Worm (Caenorhabditis elegans) whole organism, L4 larva: Measurements from ENCODE around the gene irld-44.

Experiments
- F26F4.8 ChIP-seq: fragments of 200-800 bp; sonication (Bioruptor generic); conservative IDR thresholded peaks from 2 replicates; pipeline ENCODE4 v1.3.6; 2022; ENCODE audit warnings: missing genetic modification characterization, missing compliant biosample characterization
- F37D6.2 ChIP-seq: sonication (generic microtip); optimal IDR thresholded peaks from 2 replicates; lab custom pipeline; 2016; ENCODE audit warnings: mild to moderate bottlenecking, missing genetic modification characterization, missing compliant biosample characterization
- F44E2.7 ChIP-seq: fragments of 200-800 bp; sonication (Bioruptor generic); IDR thresholded peaks from 2 replicates; pipeline ENCODE4 v2.1.2; 2022; ENCODE audit warnings: missing genetic modification characterization, missing compliant biosample characterization
- F49E8.2 ChIP-seq: sonication (generic microtip); optimal IDR thresholded peaks from 2 replicates; lab custom pipeline; 2016; ENCODE audit warnings: missing compliant biosample characterization, mild to moderate bottlenecking, missing genetic modification characterization, borderline replicate concordance
- Y105C5A.15 ChIP-seq: fragments of 200-800 bp; sonication (Bioruptor generic); IDR thresholded peaks from 2 replicates; pipeline ENCODE4 v1.3.6; 2022; ENCODE audit warnings: missing genetic modification characterization, missing compliant biosample characterization
- Y48G9A.11 ChIP-seq: fragments of 200-800 bp; sonication (Bioruptor generic); IDR thresholded peaks from 2 replicates; pipeline ENCODE4 v1.3.6; 2022; ENCODE audit warnings: missing genetic modification reagents, missing genetic modification characterization, missing compliant biosample characterization
- Y5F2A.4 ChIP-seq: fragments of 200-800 bp; sonication (Bioruptor generic); optimal IDR thresholded peaks from 2 replicates; lab custom pipeline; 2018; ENCODE audit warnings: mild to moderate bottlenecking, missing genetic modification characterization, missing compliant biosample characterization
- Y75B8A.6 ChIP-seq: fragments of 200-800 bp; sonication (Bioruptor generic); IDR thresholded peaks from 2 replicates; pipeline ENCODE4 v1.3.6; 2022; ENCODE audit warnings: missing genetic modification reagents, missing genetic modification characterization, missing compliant biosample characterization
- aha-1 ChIP-seq: fragments of 150-350 bp; peaks from one replicate; lab custom pipeline; 2014; ENCODE audit warnings: missing biosample characterization, missing genetic modification characterization
- arid-1 ChIP-seq: fragments of 200-800 bp; sonication (Bioruptor generic); conservative IDR thresholded peaks from 2 replicates; pipeline ENCODE4 v1.3.6; 2022; ENCODE audit warnings: missing genetic modification reagents, missing genetic modification characterization, missing compliant biosample characterization
- attf-4 ChIP-seq: sonication (generic microtip); optimal IDR thresholded peaks from 3 replicates; lab custom pipeline; 2017; ENCODE audit warnings: missing biosample characterization, missing genetic modification characterization
- ceh-20 ChIP-seq: fragments of 200-800 bp; sonication (Bioruptor generic); IDR thresholded peaks from 2 replicates; pipeline ENCODE4 v1.3.6; 2022; ENCODE audit warnings: missing genetic modification reagents, missing genetic modification characterization, missing compliant biosample characterization
- ceh-28 ChIP-seq: fragments of 150-350 bp; optimal IDR thresholded peaks from 2 replicates; lab custom pipeline; 2014; ENCODE audit warnings: missing biosample characterization, missing genetic modification reagents, missing genetic modification characterization
- ceh-44 ChIP-seq: fragments of 200-800 bp; sonication (Bioruptor generic); IDR thresholded peaks from 2 replicates; pipeline ENCODE4 v1.3.6; 2022; ENCODE audit warnings: missing genetic modification reagents, missing genetic modification characterization, missing compliant biosample characterization
- ceh-62 ChIP-seq: sonication (generic microtip); optimal IDR thresholded peaks from 2 replicates; lab custom pipeline; 2017; ENCODE audit warnings: missing biosample characterization, missing genetic modification characterization
- ces-1 ChIP-seq: fragments of 150-350 bp; sonication (generic microtip); optimal IDR thresholded peaks from 4 replicates; lab custom pipeline; 2014; ENCODE audit warnings: missing biosample characterization, missing genetic modification reagents, missing genetic modification characterization
- cey-2 ChIP-seq: sonication (generic microtip); optimal IDR thresholded peaks from 3 replicates; lab custom pipeline; 2017; ENCODE audit warnings: missing genetic modification characterization, mild to moderate bottlenecking, missing compliant biosample characterization, antibody characterized with exemption, borderline replicate concordance; ENCODE audit not compliant: insufficient read depth
- daf-12 ChIP-seq: fragments of 150-350 bp; optimal IDR thresholded peaks from 2 replicates; lab custom pipeline; 2014; ENCODE audit warnings: missing biosample characterization, missing genetic modification reagents, missing genetic modification characterization
- dpl-1 ChIP-seq: fragments of 150-350 bp; optimal IDR thresholded peaks from 2 replicates; lab custom pipeline; 2014; ENCODE audit warnings: missing biosample characterization, missing genetic modification reagents, missing genetic modification characterization
- dve-1 ChIP-seq: sonication (generic microtip); optimal IDR thresholded peaks from 2 replicates; lab custom pipeline; 2017; ENCODE audit warnings: antibody characterized with exemption, mild to moderate bottlenecking, missing genetic modification characterization, missing compliant biosample characterization; ENCODE audit not compliant: insufficient read depth
- egl-43 ChIP-seq: fragments of 200-800 bp; sonication (Bioruptor generic); IDR thresholded peaks from 2 replicates; pipeline ENCODE4 v1.3.6; 2022; ENCODE audit warnings: missing genetic modification reagents, missing genetic modification characterization, missing compliant biosample characterization
- fos-1 ChIP-seq: fragments of 150-350 bp; optimal IDR thresholded peaks from 2 replicates; lab custom pipeline; 2014; ENCODE audit warnings: missing biosample characterization, missing genetic modification characterization
- hif-1 ChIP-seq, 2 experiments: sonication (generic microtip); optimal IDR thresholded peaks; 2 replicates each; lab custom pipeline; 2016 to 2017; ENCODE audit warnings: missing compliant biosample characterization in 2 of 2, missing genetic modification characterization in 2 of 2, missing genetic modification reagents in 2 of 2, missing genotype in 2 of 2, mild to moderate bottlenecking in 1 of 2
- hlh-30 ChIP-seq: sonication (generic microtip); optimal IDR thresholded peaks from 2 replicates; lab custom pipeline; 2017; ENCODE audit warnings: antibody characterized with exemption, mild to moderate bottlenecking, missing genetic modification characterization, missing compliant biosample characterization; ENCODE audit not compliant: insufficient read depth
- hmg-1.1 ChIP-seq: fragments of 200-800 bp; sonication (Bioruptor generic); IDR thresholded peaks from 2 replicates; pipeline ENCODE4 v1.3.6; 2022; ENCODE audit warnings: missing genetic modification reagents, missing genetic modification characterization, missing compliant biosample characterization
- jun-1 ChIP-seq: fragments of 150-350 bp; optimal IDR thresholded peaks from 2 replicates; lab custom pipeline; 2014; ENCODE audit warnings: missing biosample characterization, missing genetic modification reagents, missing genetic modification characterization
- lin-38 ChIP-seq: fragments of 200-800 bp; sonication (Bioruptor generic); IDR thresholded peaks from 2 replicates; pipeline ENCODE4 v1.3.6; 2022; ENCODE audit warnings: missing genetic modification reagents, missing genetic modification characterization, missing compliant biosample characterization
- lir-3 ChIP-seq: sonication (generic microtip); optimal IDR thresholded peaks from 2 replicates; lab custom pipeline; 2016; ENCODE audit warnings: mild to moderate bottlenecking, missing genetic modification characterization, missing compliant biosample characterization
- lsy-2 ChIP-seq, 2 experiments: fragments of 150-350 bp in 1 of 2; sonication (generic microtip) in 1 of 2; optimal IDR thresholded peaks; 2 replicates each; lab custom pipeline; 2014 to 2017; ENCODE audit warnings: missing biosample characterization in 2 of 2, missing genetic modification characterization in 2 of 2
- madf-9 ChIP-seq: fragments of 200-800 bp; sonication (Bioruptor generic); conservative IDR thresholded peaks from 2 replicates; pipeline ENCODE4 v1.3.6; 2022; ENCODE audit warnings: missing genetic modification reagents, missing genetic modification characterization, missing compliant biosample characterization
- mdl-1 ChIP-seq, 2 experiments: fragments of 150-350 bp in 1 of 2; sonication (generic microtip) in 1 of 2; optimal IDR thresholded peaks; 2 replicates each; lab custom pipeline; 2014 to 2017; ENCODE audit warnings: missing biosample characterization in 2 of 2, missing genetic modification characterization in 2 of 2
- mdt-29 ChIP-seq: fragments of 200-800 bp; sonication (Bioruptor generic); IDR thresholded peaks from 2 replicates; pipeline ENCODE4 v1.3.6; 2022; ENCODE audit warnings: missing genetic modification reagents, missing genetic modification characterization, missing compliant biosample characterization
- nhr-10 ChIP-seq: fragments of 150-350 bp; optimal IDR thresholded peaks from 2 replicates; lab custom pipeline; 2014; ENCODE audit warnings: missing biosample characterization, missing genetic modification characterization
- nhr-111 ChIP-seq: fragments of 200-800 bp; sonication (Bioruptor generic); optimal IDR thresholded peaks from 2 replicates; lab custom pipeline; 2018; ENCODE audit warnings: mild to moderate bottlenecking, missing genetic modification characterization, missing compliant biosample characterization
- nhr-25 ChIP-seq: sonication (generic microtip); optimal IDR thresholded peaks from 2 replicates; lab custom pipeline; 2017; ENCODE audit warnings: missing genetic modification characterization, mild to moderate bottlenecking, missing compliant biosample characterization, antibody characterized with exemption, moderate library complexity, borderline replicate concordance; ENCODE audit not compliant: insufficient read depth
- nhr-28 ChIP-seq: fragments of 150-350 bp; optimal IDR thresholded peaks from 2 replicates; lab custom pipeline; 2014; ENCODE audit warnings: missing biosample characterization, missing genetic modification characterization
- nhr-42 ChIP-seq: fragments of 200-800 bp; sonication (Bioruptor generic); IDR thresholded peaks from 2 replicates; pipeline ENCODE4 v1.3.6; 2022; ENCODE audit warnings: missing genetic modification characterization, missing compliant biosample characterization
- nhr-76 ChIP-seq: fragments of 150-350 bp; optimal IDR thresholded peaks from 2 replicates; lab custom pipeline; 2014; ENCODE audit warnings: missing biosample characterization, missing genetic modification characterization
- nhr-77 ChIP-seq: fragments of 150-350 bp; optimal IDR thresholded peaks from 2 replicates; lab custom pipeline; 2014; ENCODE audit warnings: missing biosample characterization, missing genetic modification characterization
- pha-4 ChIP-seq, 2 experiments: fragments of 150-350 bp in 1 of 2; fragments of 200-800 bp in 1 of 2; sonication (Bioruptor generic) in 1 of 2; IDR thresholded peaks in 1 of 2; optimal IDR thresholded peaks in 1 of 2; 2 replicates each; pipeline versions ENCODE4 v1.3.6 to Lab custom; 2014 to 2022; ENCODE audit warnings: missing genetic modification characterization in 2 of 2, missing genetic modification reagents in 2 of 2, missing biosample characterization in 1 of 2, missing compliant biosample characterization in 1 of 2
- php-3 ChIP-seq: fragments of 200-800 bp; sonication (Bioruptor generic); IDR thresholded peaks from 2 replicates; pipeline ENCODE4 v1.3.6; 2022; ENCODE audit warnings: missing genetic modification reagents, missing genetic modification characterization, missing compliant biosample characterization
- pqm-1 ChIP-seq: sonication (generic microtip); optimal IDR thresholded peaks from 2 replicates; lab custom pipeline; 2017; ENCODE audit warnings: missing biosample characterization, missing genetic modification characterization
- snpc-4 ChIP-seq: fragments of 150-350 bp; optimal IDR thresholded peaks from 2 replicates; lab custom pipeline; 2014; ENCODE audit warnings: missing biosample characterization, missing genetic modification characterization
- spr-1 ChIP-seq: sonication (generic microtip); optimal IDR thresholded peaks from 2 replicates; lab custom pipeline; 2016; ENCODE audit warnings: mild to moderate bottlenecking, missing genetic modification characterization, missing compliant biosample characterization
- tra-1 ChIP-seq: fragments of 200-800 bp; sonication (Bioruptor generic); IDR thresholded peaks from 2 replicates; pipeline ENCODE4 v1.3.6; 2022; ENCODE audit warnings: missing genetic modification reagents, missing genetic modification characterization, missing compliant biosample characterization
- zag-1 ChIP-seq: fragments of 150-350 bp; optimal IDR thresholded peaks from 2 replicates; lab custom pipeline; 2014; ENCODE audit warnings: missing biosample characterization, missing genetic modification characterization
- zfp-2 ChIP-seq: sonication (generic microtip); optimal IDR thresholded peaks from 2 replicates; lab custom pipeline; 2016; ENCODE audit warnings: mild to moderate bottlenecking, missing genetic modification characterization, missing compliant biosample characterization
- ztf-11 ChIP-seq: fragments of 150-350 bp; optimal IDR thresholded peaks from 2 replicates; lab custom pipeline; 2014; ENCODE audit warnings: missing biosample characterization, missing genetic modification characterization
- ztf-7 ChIP-seq: fragments of 150-350 bp; optimal IDR thresholded peaks from 2 replicates; lab custom pipeline; 2014; ENCODE audit warnings: missing biosample characterization, missing genetic modification characterization

irld-44 gene

DNA sequence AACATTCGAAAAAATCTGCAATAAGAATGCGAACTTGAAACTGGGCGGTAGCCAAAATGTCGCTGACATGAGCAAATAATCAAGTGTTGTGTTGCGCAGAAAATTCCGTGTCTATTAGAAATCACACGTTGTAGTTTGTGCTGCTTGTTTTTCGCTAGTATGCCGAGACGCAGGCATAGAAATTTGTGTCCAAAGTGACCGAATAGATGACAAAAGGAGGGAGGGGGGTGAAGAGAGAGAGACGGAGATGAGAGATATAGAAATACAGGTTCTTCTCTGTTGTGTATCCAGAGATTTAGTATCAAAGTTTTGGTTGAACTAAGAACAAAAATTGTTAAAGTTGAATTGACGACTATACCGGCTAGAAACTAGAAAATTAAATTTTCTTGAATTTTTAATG lies 23.9 kb upstream of the irld-44 start (continued):
- TF ChIP-seq php-3 (GFP tag; lab: Robert Waterston, UW) (no peak), hlh-30 (tag; lab: Kevin White, UChicago) (peak; percentile 55), ceh-44 (GFP tag; lab: Robert Waterston, UW) (no peak), egl-43 (GFP tag; lab: Robert Waterston, UW) (no peak), lin-38 (GFP tag; lab: Robert Waterston, UW) (no peak), arid-1 (GFP tag; lab: Robert Waterston, UW) (no peak), Y105C5A.15 (GFP tag; lab: Robert Waterston, UW) (no peak), F26F4.8 (no peak), pqm-1 (tag; lab: Kevin White, UChicago) (no peak), nhr-25 (tag; lab: Kevin White, UChicago) (peak; percentile 32), lir-3 (no peak), hif-1 (tag; optimal IDR thresholded peaks at IDR 0.05; lab: Kevin White, UChicago) (no peak), pha-4 (GFP tag; IDR thresholded peaks at IDR 0.05; lab: Robert Waterston, UW) (no peak), pha-4 (tag; optimal IDR thresholded peaks at IDR 0.05; lab: Kevin White, UChicago) (no peak), tra-1 (GFP tag; lab: Robert Waterston, UW) (no peak), mdl-1 (tag; optimal IDR thresholded peaks at IDR 0.05; lab: Kevin White, UChicago) (peak in 1 of 2 experiments; percentile 37), dpl-1 (GFP tag; lab: Kevin White, UChicago) (no peak), zag-1 (tag; lab: Kevin White, UChicago) (no peak), lsy-2 (tag; optimal IDR thresholded peaks at IDR 0.05; lab: Kevin White, UChicago) (no peak), F44E2.7 (no peak), jun-1 (tag; lab: Kevin White, UChicago) (no peak), mdt-29 (GFP tag; lab: Robert Waterston, UW) (no peak), ztf-11 (tag; lab: Kevin White, UChicago) (no peak), fos-1 (tag; lab: Kevin White, UChicago) (no peak), spr-1 (tag; lab: Kevin White, UChicago) (no peak), Y75B8A.6 (no peak), hmg-1.1 (no peak), nhr-42 (peak; percentile 71; the same call in 1 of the 2 replicates)

DNA sequence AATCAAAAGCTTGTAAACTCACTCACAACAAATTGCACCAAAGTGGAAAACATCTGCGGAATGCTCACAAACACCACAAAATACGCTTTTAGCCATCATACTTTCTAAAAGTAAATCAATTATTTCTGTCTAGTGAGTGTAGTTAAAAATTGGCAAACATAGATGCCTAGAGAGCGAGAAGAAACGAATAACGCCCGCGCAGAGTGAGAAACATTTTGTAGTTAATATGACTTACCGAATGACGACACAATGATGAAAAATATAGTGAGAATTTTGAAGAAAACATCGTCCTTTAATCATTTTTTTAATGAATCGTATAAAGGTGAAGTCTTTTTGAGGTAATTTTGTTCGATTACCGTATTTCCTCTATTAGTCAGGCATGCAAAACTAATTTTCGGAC lies 21.8 kb upstream of the irld-44 start, which contains the start of gene nhr-238:
Gene nhr-238, minus strand, starts transcription at position 104 of the 400 bp plus-strand sequence.
- TF ChIP-seq daf-12 (tag; lab: Kevin White, UChicago) = no peak
- TF ChIP-seq snpc-4 (tag; lab: Kevin White, UChicago) = no peak
- no peak for TF ChIP-seq ces-1
- no peak for TF ChIP-seq nhr-10 (tag; lab: Kevin White, UChicago)
- TF ChIP-seq nhr-28 = peak; percentile 100
- no peak for TF ChIP-seq pqm-1 (tag; lab: Kevin White, UChicago)
- TF ChIP-seq F26F4.8 = no peak
- no peak for TF ChIP-seq ceh-62 (tag; lab: Kevin White, UChicago)
- no peak for TF ChIP-seq hif-1 (tag; optimal IDR thresholded peaks at IDR 0.05; lab: Kevin White, UChicago)
- TF ChIP-seq madf-9 (GFP tag; lab: Robert Waterston, UW) = no peak
- no peak for TF ChIP-seq spr-1 (tag; lab: Kevin White, UChicago)
- TF ChIP-seq pha-4 (GFP tag; IDR thresholded peaks at IDR 0.05; lab: Robert Waterston, UW) = no peak
- no peak for TF ChIP-seq pha-4 (tag; optimal IDR thresholded peaks at IDR 0.05; lab: Kevin White, UChicago)
- TF ChIP-seq ztf-7 (tag; lab: Kevin White, UChicago) = peak; percentile 75
- TF ChIP-seq nhr-77 (tag; lab: Kevin White, UChicago) = peak; percentile 99
- TF ChIP-seq zfp-2 (tag; lab: Kevin White, UChicago) = no peak
- peak; percentile 44 for TF ChIP-seq dve-1 (tag; lab: Kevin White, UChicago)
- no peak for TF ChIP-seq F37D6.2 (tag; lab: Kevin White, UChicago)
- no peak for TF ChIP-seq ceh-20 (GFP tag; lab: Robert Waterston, UW)
- no peak for TF ChIP-seq F49E8.2 (tag; lab: Kevin White, UChicago)
- no peak for TF ChIP-seq Y5F2A.4 (GFP tag; lab: Kevin White, UChicago)
- TF ChIP-seq ceh-28 = no peak
- TF ChIP-seq zag-1 (tag; lab: Kevin White, UChicago) = no peak
- no peak for TF ChIP-seq cey-2
- no peak for TF ChIP-seq lsy-2 (tag; optimal IDR thresholded peaks at IDR 0.05; lab: Kevin White, UChicago)
- TF ChIP-seq Y48G9A.11 (GFP tag; lab: Robert Waterston, UW) = no peak
- no peak for TF ChIP-seq attf-4 (tag; lab: Kevin White, UChicago)
- no peak for TF ChIP-seq aha-1 (tag; lab: Kevin White, UChicago)
- TF ChIP-seq nhr-111 (GFP tag; lab: Kevin White, UChicago) = no peak
- peak; percentile 85 for TF ChIP-seq nhr-42
- no peak for TF ChIP-seq nhr-76 (tag; lab: Kevin White, UChicago)
